Fruit fly (Drosophila melanogaster) whole organism, embryonic: Measurements from ENCODE around the gene Polr3G.

Source experiments
- ATbp ChIP-seq: fragments of 200-800 bp; sonication (Bioruptor generic); optimal IDR thresholded peaks from 2 replicates; lab custom pipeline; 2017; ENCODE audit warnings: missing biosample characterization, mild to moderate bottlenecking, missing genetic modification characterization, missing genetic modification reagents
- Aef1 ChIP-seq: fragments of 200-800 bp; sonication (Bioruptor generic); IDR thresholded peaks from 3 replicates; pipeline ENCODE4 v1.3.6; 2022; ENCODE audit warnings: missing biosample characterization, missing genetic modification characterization
- Bgb ChIP-seq: fragments of 200-800 bp; sonication (Bioruptor generic); IDR thresholded peaks from 2 replicates; pipeline ENCODE4 v1.3.6; 2022; ENCODE audit warnings: missing biosample characterization, missing genetic modification characterization; ENCODE audit not compliant: partially characterized antibody
- Bteb2 ChIP-seq: fragments of 200-800 bp; sonication (Bioruptor generic); optimal IDR thresholded peaks from 2 replicates; lab custom pipeline; 2016; ENCODE audit warnings: missing biosample characterization, missing genetic modification characterization
- CG10147 ChIP-seq: fragments of 200-800 bp; sonication (Bioruptor generic); optimal IDR thresholded peaks from 2 replicates; lab custom pipeline; 2019; ENCODE audit warnings: missing biosample characterization, mild to moderate bottlenecking, missing genetic modification characterization, moderate library complexity
- CG10979 ChIP-seq: fragments of 200-800 bp; sonication (Bioruptor generic); optimal IDR thresholded peaks from 2 replicates; lab custom pipeline; 2018; ENCODE audit warnings: missing biosample characterization, mild to moderate bottlenecking, missing genetic modification characterization, moderate library complexity
- CG11085 ChIP-seq: fragments of 200-800 bp; sonication (Bioruptor generic); IDR thresholded peaks from 2 replicates; pipeline ENCODE4 v1.3.6; 2022; ENCODE audit warnings: missing biosample characterization, missing genetic modification characterization
- CG13296 ChIP-seq: fragments of 200-800 bp; sonication (Bioruptor generic); optimal IDR thresholded peaks from 3 replicates; lab custom pipeline; 2018; ENCODE audit warnings: missing biosample characterization, mild to moderate bottlenecking, missing genetic modification characterization
- CG14860 ChIP-seq: fragments of 200-800 bp; sonication (Bioruptor generic); IDR thresholded peaks from 3 replicates; pipeline ENCODE4 v1.3.6; 2022; ENCODE audit warnings: missing biosample characterization, missing genetic modification characterization; ENCODE audit not compliant: partially characterized antibody
- CG15073 ChIP-seq: fragments of 200-800 bp; sonication (Bioruptor generic); optimal IDR thresholded peaks from 2 replicates; lab custom pipeline; 2016; ENCODE audit warnings: missing biosample characterization, missing genetic modification characterization
- CG15696 ChIP-seq: fragments of 200-800 bp; sonication (Bioruptor generic); optimal IDR thresholded peaks from 2 replicates; lab custom pipeline; 2019; ENCODE audit warnings: missing biosample characterization, mild to moderate bottlenecking, missing genetic modification characterization, moderate library complexity
- CG16813 ChIP-seq: fragments of 200-800 bp; sonication (Bioruptor generic); IDR thresholded peaks from 3 replicates; pipeline ENCODE4 v1.3.6; 2022; ENCODE audit warnings: missing biosample characterization, missing genetic modification characterization; ENCODE audit not compliant: partially characterized antibody
- CG16863 ChIP-seq: fragments of 200-800 bp; sonication (Bioruptor generic); optimal IDR thresholded peaks from 3 replicates; lab custom pipeline; 2016; ENCODE audit warnings: missing biosample characterization, missing genetic modification characterization
- CG17912 ChIP-seq: fragments of 200-800 bp; sonication (Bioruptor generic); optimal IDR thresholded peaks from 2 replicates; lab custom pipeline; 2018; ENCODE audit warnings: missing biosample characterization, mild to moderate bottlenecking, missing genetic modification characterization
- CG30020 ChIP-seq: fragments of 200-800 bp; optimal IDR thresholded peaks from 2 replicates; lab custom pipeline; 2019; ENCODE audit warnings: missing biosample characterization, mild to moderate bottlenecking, missing genetic modification characterization, moderate library complexity
- CG32767 ChIP-seq: fragments of 200-800 bp; sonication (Bioruptor generic); IDR thresholded peaks from 2 replicates; pipeline ENCODE4 v1.3.6; 2022; ENCODE audit warnings: missing biosample characterization, missing genetic modification characterization
- CG34376 ChIP-seq: fragments of 200-800 bp; sonication (Bioruptor generic); optimal IDR thresholded peaks from 2 replicates; lab custom pipeline; 2018; ENCODE audit warnings: missing biosample characterization, mild to moderate bottlenecking, missing genetic modification characterization
- CG4707 ChIP-seq: fragments of 200-800 bp; sonication (Bioruptor generic); optimal IDR thresholded peaks from 2 replicates; lab custom pipeline; 2018; ENCODE audit warnings: missing biosample characterization, mild to moderate bottlenecking, missing genetic modification characterization, moderate library complexity
- CG4730 ChIP-seq: fragments of 200-800 bp; sonication (Bioruptor generic); IDR thresholded peaks from 2 replicates; pipeline ENCODE4 v1.3.6; 2022; ENCODE audit warnings: missing biosample characterization, missing genetic modification characterization
- CG4820 ChIP-seq: fragments of 200-800 bp; sonication (Bioruptor generic); optimal IDR thresholded peaks from 3 replicates; lab custom pipeline; 2016; ENCODE audit warnings: missing biosample characterization, missing genetic modification characterization
- CG6791 ChIP-seq: fragments of 200-800 bp; sonication (Bioruptor generic); IDR thresholded peaks from 3 replicates; pipeline ENCODE4 v1.3.6; 2022; ENCODE audit warnings: missing biosample characterization, missing genetic modification characterization; ENCODE audit not compliant: partially characterized antibody
- CG6854 ChIP-seq: fragments of 200-800 bp; sonication (Bioruptor generic); optimal IDR thresholded peaks from 3 replicates; lab custom pipeline; 2017; ENCODE audit warnings: missing biosample characterization, mild to moderate bottlenecking, missing genetic modification characterization
- CG7271 ChIP-seq: fragments of 200-800 bp; sonication (Bioruptor generic); optimal IDR thresholded peaks from 2 replicates; lab custom pipeline; 2018; ENCODE audit warnings: missing biosample characterization, mild to moderate bottlenecking, missing genetic modification characterization, moderate library complexity
- CG7963 ChIP-seq: fragments of 200-800 bp; sonication (Bioruptor generic); IDR thresholded peaks from 3 replicates; pipeline ENCODE4 v1.3.6; 2022; ENCODE audit warnings: missing biosample characterization, missing genetic modification characterization; ENCODE audit not compliant: partially characterized antibody
- CG8089 ChIP-seq: fragments of 200-800 bp; sonication (Bioruptor generic); optimal IDR thresholded peaks from 3 replicates; lab custom pipeline; 2016; ENCODE audit warnings: missing biosample characterization, missing genetic modification characterization
- CG8924 ChIP-seq: fragments of 200-800 bp; optimal IDR thresholded peaks from 3 replicates; lab custom pipeline; 2019; ENCODE audit warnings: missing biosample characterization, mild to moderate bottlenecking, missing genetic modification characterization, moderate library complexity
- Chrac-16 ChIP-seq: fragments of 200-800 bp; sonication (Bioruptor generic); optimal IDR thresholded peaks from 3 replicates; lab custom pipeline; 2016; ENCODE audit warnings: missing biosample characterization, missing genetic modification characterization
- Deaf1 ChIP-seq: fragments of 200-800 bp; optimal IDR thresholded peaks from 3 replicates; lab custom pipeline; 2019; ENCODE audit warnings: missing biosample characterization, mild to moderate bottlenecking, missing genetic modification characterization, moderate library complexity
- H15 ChIP-seq: fragments of 200-800 bp; sonication (Bioruptor generic); IDR thresholded peaks from 3 replicates; pipeline ENCODE4 v1.3.6; 2022; ENCODE audit warnings: missing biosample characterization, missing genetic modification characterization
- Hsf ChIP-seq: fragments of 200-800 bp; sonication (Bioruptor generic); optimal IDR thresholded peaks from 3 replicates; lab custom pipeline; 2016; ENCODE audit warnings: missing biosample characterization, missing genetic modification characterization
- MBD-R2 ChIP-seq: fragments of 200-800 bp; sonication (Bioruptor generic); IDR thresholded peaks from 2 replicates; pipeline ENCODE4 v1.3.6; 2022; ENCODE audit warnings: missing biosample characterization, missing genetic modification characterization
- Mad ChIP-seq: fragments of 200-800 bp; sonication (Bioruptor generic); optimal IDR thresholded peaks from 2 replicates; lab custom pipeline; 2016; ENCODE audit warnings: missing biosample characterization, missing genetic modification characterization
- NC2α ChIP-seq: fragments of 200-800 bp; sonication (Bioruptor generic); optimal IDR thresholded peaks from 2 replicates; lab custom pipeline; 2016; ENCODE audit warnings: missing biosample characterization, missing genetic modification characterization
- Tbp ChIP-seq: fragments of >200 bp; optimal IDR thresholded peaks from 2 replicates; lab custom pipeline; 2018; ENCODE audit warnings: missing biosample characterization, missing genetic modification characterization
- ac ChIP-seq: fragments of 200-800 bp; sonication (Bioruptor generic); optimal IDR thresholded peaks from 3 replicates; lab custom pipeline; 2017; ENCODE audit warnings: missing biosample characterization, mild to moderate bottlenecking, missing genetic modification characterization
- al ChIP-seq: fragments of 200-800 bp; sonication (Bioruptor generic); IDR thresholded peaks from 2 replicates; pipeline ENCODE4 v1.3.6; 2022; ENCODE audit warnings: missing biosample characterization, missing genetic modification characterization
- bab2 ChIP-seq: fragments of 200-800 bp; sonication (Bioruptor generic); optimal IDR thresholded peaks from 2 replicates; lab custom pipeline; 2016; ENCODE audit warnings: missing biosample characterization, missing genetic modification characterization
- crp ChIP-seq, 2 experiments: fragments of 200-800 bp; sonication (Bioruptor generic); optimal IDR thresholded peaks; 2 replicates in 1 of 2; 3 replicates in 1 of 2; lab custom pipeline; 2017; ENCODE audit warnings: missing biosample characterization in 2 of 2, missing genetic modification characterization in 2 of 2, mild to moderate bottlenecking in 1 of 2, moderate library complexity in 1 of 2
- fd3F ChIP-seq: fragments of 200-800 bp; sonication (Bioruptor generic); optimal IDR thresholded peaks from 2 replicates; lab custom pipeline; 2018; ENCODE audit warnings: missing biosample characterization, mild to moderate bottlenecking, missing genetic modification characterization, moderate library complexity
- fd64A ChIP-seq: fragments of 200-800 bp; sonication (Bioruptor generic); optimal IDR thresholded peaks from 3 replicates; lab custom pipeline; 2018; ENCODE audit warnings: missing biosample characterization, mild to moderate bottlenecking, missing genetic modification characterization
- hkb ChIP-seq, 2 experiments: fragments of 200-800 bp in 1 of 2; fragments of >200 bp in 1 of 2; sonication (Bioruptor generic) in 1 of 2; IDR thresholded peaks in 1 of 2; optimal IDR thresholded peaks in 1 of 2; 2 replicates each; pipeline versions ENCODE4 v1.3.6 to Lab custom; 2017 to 2022; ENCODE audit warnings: missing biosample characterization in 1 of 2, missing genetic modification characterization in 1 of 2
- odd ChIP-seq: fragments of 200-800 bp; sonication (Bioruptor generic); optimal IDR thresholded peaks from 2 replicates; lab custom pipeline; 2017; ENCODE audit warnings: missing biosample characterization, mild to moderate bottlenecking, missing genetic modification characterization
- pita ChIP-seq: fragments of 200-800 bp; sonication (Bioruptor generic); optimal IDR thresholded peaks from 2 replicates; lab custom pipeline; 2017; ENCODE audit warnings: missing biosample characterization, mild to moderate bottlenecking, missing genetic modification characterization
- pzg ChIP-seq: fragments of 200-800 bp; sonication (Bioruptor generic); optimal IDR thresholded peaks from 3 replicates; lab custom pipeline; 2018; ENCODE audit warnings: missing biosample characterization, mild to moderate bottlenecking, missing genetic modification characterization, moderate library complexity
- sim ChIP-seq: fragments of 200-800 bp; sonication (Bioruptor generic); IDR thresholded peaks from 2 replicates; pipeline ENCODE4 v1.3.6; 2022; ENCODE audit warnings: missing biosample characterization, missing genetic modification characterization
- sr ChIP-seq: fragments of 200-800 bp; sonication (Bioruptor generic); IDR thresholded peaks from 3 replicates; pipeline ENCODE4 v1.3.6; 2022; ENCODE audit warnings: missing biosample characterization, missing genetic modification characterization
- stwl ChIP-seq: fragments of 200-800 bp; sonication (Bioruptor generic); optimal IDR thresholded peaks from 3 replicates; lab custom pipeline; 2018; ENCODE audit warnings: missing biosample characterization, mild to moderate bottlenecking, missing genetic modification characterization, moderate library complexity
- twi ChIP-seq: fragments of 200-800 bp; optimal IDR thresholded peaks from 2 replicates; lab custom pipeline; 2019; ENCODE audit warnings: missing biosample characterization, mild to moderate bottlenecking, missing genetic modification characterization, moderate library complexity
- tx ChIP-seq: fragments of 200-800 bp; sonication (Bioruptor generic); optimal IDR thresholded peaks from 2 replicates; lab custom pipeline; 2016; ENCODE audit warnings: missing biosample characterization, missing genetic modification characterization
- usp ChIP-seq: fragments of >200 bp; optimal IDR thresholded peaks from 2 replicates; lab custom pipeline; 2017; ENCODE audit warnings: missing biosample characterization, missing genetic modification characterization

Polr3G gene

dm6 chr3L:17427013-17427412, at the start of gene Polr3G (continued):
- TF ChIP-seq MBD-R2 (GFP tag; lab: Robert Waterston, UW), result peak; percentile 92
- TF ChIP-seq CG10979 (tag; lab: Kevin White, UChicago), result no peak
- TF ChIP-seq H15, result no peak
- no peak for TF ChIP-seq sim (GFP tag; lab: Robert Waterston, UW)
- TF ChIP-seq bab2 (GFP tag; lab: Kevin White, UChicago), result no peak
- TF ChIP-seq Bteb2 (GFP tag; lab: Kevin White, UChicago), result no peak
- no peak for TF ChIP-seq usp
- TF ChIP-seq CG13296 (GFP tag; lab: Kevin White, UChicago), result no peak
- TF ChIP-seq twi (tag; lab: Kevin White, UChicago), result no peak
- peak; percentile 23 for TF ChIP-seq CG34376 (GFP tag; lab: Kevin White, UChicago)
- no peak for TF ChIP-seq CG4707 (GFP tag; lab: Kevin White, UChicago)
- peak; percentile 14 for TF ChIP-seq CG30020
- TF ChIP-seq CG4820, result no peak
- no peak for TF ChIP-seq CG15073 (GFP tag; lab: Kevin White, UChicago)
- TF ChIP-seq CG6791 (GFP tag; lab: Robert Waterston, UW), result no peak
- TF ChIP-seq Aef1 (GFP tag; lab: Robert Waterston, UW), result no peak
- TF ChIP-seq CG8089 (GFP tag; lab: Kevin White, UChicago), result no peak
- TF ChIP-seq Mad, result no peak
- peak; percentile 7 for TF ChIP-seq CG10147 (GFP tag; lab: Kevin White, UChicago)
- no peak for TF ChIP-seq Chrac-16 (GFP tag; lab: Kevin White, UChicago)
- TF ChIP-seq pzg, result peak; percentile 39
- TF ChIP-seq CG17912 (GFP tag; lab: Kevin White, UChicago), result no peak
- no peak for TF ChIP-seq Bgb (GFP tag; lab: Robert Waterston, UW)
- no peak for TF ChIP-seq NC2α (GFP tag; lab: Kevin White, UChicago)
- no peak for TF ChIP-seq pita
- TF ChIP-seq CG16813 (GFP tag; lab: Robert Waterston, UW), result no peak
- no peak for TF ChIP-seq CG7271
- no peak for TF ChIP-seq CG8924
- no peak for TF ChIP-seq fd3F (GFP tag; lab: Kevin White, UChicago)
- no peak for TF ChIP-seq CG4730 (GFP tag; lab: Robert Waterston, UW)
- TF ChIP-seq Tbp (GFP tag; lab: Kevin White, UChicago), result no peak
- TF ChIP-seq ATbp (GFP tag; lab: Kevin White, UChicago), result no peak
- no peak for TF ChIP-seq CG14860 (GFP tag; lab: Robert Waterston, UW)
- TF ChIP-seq stwl, result peak; percentile 28
- TF ChIP-seq CG16863, result no peak
- TF ChIP-seq sr, result no peak
- TF ChIP-seq tx (GFP tag; lab: Kevin White, UChicago), result no peak
- TF ChIP-seq Deaf1 (tag; lab: Kevin White, UChicago), result no peak
- TF ChIP-seq ac (GFP tag; lab: Kevin White, UChicago), result no peak
- TF ChIP-seq Hsf (GFP tag; lab: Kevin White, UChicago), result peak; percentile 40
- TF ChIP-seq CG6854, result no peak
- no peak for TF ChIP-seq odd (GFP tag; lab: Kevin White, UChicago)
- no peak for TF ChIP-seq CG7963 (GFP tag; lab: Robert Waterston, UW)
- no peak for TF ChIP-seq CG15696
- no peak for TF ChIP-seq CG32767 (GFP tag; lab: Robert Waterston, UW)
- no peak for TF ChIP-seq CG11085 (GFP tag; lab: Robert Waterston, UW)
- no peak for TF ChIP-seq fd64A
- TF ChIP-seq crp (GFP tag; optimal IDR thresholded peaks at IDR 0.05; lab: Kevin White, UChicago), result peak; percentile 59 to 93
- TF ChIP-seq al (GFP tag; lab: Robert Waterston, UW), result no peak
- TF ChIP-seq hkb (optimal IDR thresholded peaks at IDR 0.05; lab: Kevin White, UChicago), result no peak
- no peak for TF ChIP-seq hkb (GFP tag; IDR thresholded peaks at IDR 0.05; lab: Robert Waterston, UW)
